Worm (Caenorhabditis elegans): ENCODE results near the gene B0310.3.
"Not testable (repeated sequence)": the region's sequence is repeated elsewhere in the genome, so short reads cannot be mapped to it uniquely, and the experiment has no call there.

ce11 chrX:465931-466330, 54.9 kb downstream of the B0310.3 start:
- TF ChIP-seq tab-1 (GFP tag; IDR thresholded peaks at IDR 0.05) (peak; percentile 54; the same call in 1 of the 2 replicates), flt-1 (GFP tag; IDR thresholded peaks at IDR 0.05) (0 out of 2 replicates have a peak, but pooled peaks have one; percentile 43), klf-2 (GFP tag; conservative IDR thresholded peaks at IDR 0.05) (peak; percentile 57; the same call in 1 of the 2 replicates)
- TF ChIP-seq cog-1 (tag; optimal IDR thresholded peaks at IDR 0.05) = not testable (repeated sequence)

Data from whole organism, midembryonic.